Fruit fly (Drosophila melanogaster) whole organism, adult: ENCODE results near the gene CG10516.

Experiments used
- CG14711 ChIP-seq: fragments of 200-800 bp; sonication (Bioruptor generic); optimal IDR thresholded peaks from 2 replicates; lab custom pipeline; 2018; ENCODE audit warnings: missing biosample characterization, mild to moderate bottlenecking, missing genetic modification characterization, moderate library complexity
- CG1620 ChIP-seq: fragments of 200-800 bp; sonication (Bioruptor generic); optimal IDR thresholded peaks from 2 replicates; lab custom pipeline; 2016; ENCODE audit warnings: missing biosample characterization, missing genetic modification characterization
- CG33017 ChIP-seq: fragments of 200-800 bp; sonication (Bioruptor generic); optimal IDR thresholded peaks from 2 replicates; lab custom pipeline; 2018; ENCODE audit warnings: missing biosample characterization, mild to moderate bottlenecking, missing genetic modification characterization, moderate library complexity
- CG5204 ChIP-seq: fragments of 200-800 bp; sonication (Bioruptor generic); optimal IDR thresholded peaks from 2 replicates; lab custom pipeline; 2016; ENCODE audit warnings: missing biosample characterization, missing genetic modification characterization
- CG7101 ChIP-seq: fragments of 200-800 bp; sonication (Bioruptor generic); optimal IDR thresholded peaks from 2 replicates; lab custom pipeline; 2018; ENCODE audit warnings: missing biosample characterization, mild to moderate bottlenecking, missing genetic modification characterization, moderate library complexity
- Mnt ChIP-seq: fragments of 200-800 bp; sonication (Bioruptor generic); optimal IDR thresholded peaks from 2 replicates; lab custom pipeline; 2016; ENCODE audit warnings: missing biosample characterization, mild to moderate bottlenecking, missing genetic modification characterization
- bab1 ChIP-seq: fragments of 200-800 bp; sonication (Bioruptor generic); optimal IDR thresholded peaks from 3 replicates; lab custom pipeline; 2019; ENCODE audit warnings: missing biosample characterization, mild to moderate bottlenecking, missing genetic modification characterization, moderate library complexity
- cic ChIP-seq: fragments of 200-800 bp; sonication (Bioruptor generic); optimal IDR thresholded peaks from 2 replicates; lab custom pipeline; 2017; ENCODE audit warnings: missing biosample characterization, mild to moderate bottlenecking, missing genetic modification characterization, moderate library complexity
- cnc ChIP-seq, 2 experiments: fragments of >200 bp; optimal IDR thresholded peaks; 2 replicates each; lab custom pipeline; 2017
- kay ChIP-seq: fragments of 200-800 bp; sonication (Bioruptor generic); peaks from one replicate; lab custom pipeline; 2016; ENCODE audit warnings: missing biosample characterization, missing genetic modification characterization, borderline replicate concordance
- ovo ChIP-seq: fragments of 200-800 bp; sonication (Bioruptor generic); optimal IDR thresholded peaks from 2 replicates; lab custom pipeline; 2016; ENCODE audit warnings: missing biosample characterization, missing genetic modification characterization
- pad ChIP-seq: fragments of 200-800 bp; sonication (Bioruptor generic); optimal IDR thresholded peaks from 3 replicates; lab custom pipeline; 2017; ENCODE audit warnings: missing biosample characterization, missing genetic modification characterization, mild to moderate bottlenecking, moderate library complexity, missing genetic modification reagents
- toe ChIP-seq: fragments of 200-800 bp; sonication (Bioruptor generic); optimal IDR thresholded peaks from 2 replicates; lab custom pipeline; 2016; ENCODE audit warnings: missing biosample characterization, missing genetic modification characterization

DNA sequence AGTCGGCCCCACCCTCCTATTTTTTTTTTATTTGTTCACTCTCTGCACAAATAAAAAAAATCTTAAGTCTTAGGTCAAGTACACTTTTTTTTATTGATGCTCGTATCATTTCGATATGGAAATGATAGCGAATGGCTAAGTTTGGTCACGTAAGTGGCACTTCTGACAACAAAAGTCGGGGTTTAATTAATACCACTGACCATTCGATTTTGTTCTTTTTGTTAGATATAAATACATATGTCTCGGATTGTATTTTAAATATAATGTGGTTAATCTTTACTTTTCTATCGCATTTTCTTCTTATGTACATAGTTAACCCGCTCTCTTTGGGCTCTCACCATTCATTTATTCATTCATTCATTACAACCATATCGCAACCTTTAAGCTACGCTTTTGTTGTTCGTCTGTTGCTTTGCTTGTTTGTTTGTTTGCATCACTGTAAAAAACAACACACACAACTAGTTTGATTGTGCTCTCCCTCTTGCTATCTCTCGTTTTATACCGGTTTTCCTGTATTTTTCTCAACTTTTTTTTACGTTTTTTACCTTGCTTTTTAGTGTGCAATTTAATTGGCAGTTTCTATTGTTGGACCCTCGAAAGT, 34.2 kb downstream of the CG10516 start:
- TF ChIP-seq CG33017 (tag; lab: Kevin White, UChicago) (peak; percentile 79), toe (GFP tag; lab: Kevin White, UChicago) (no peak), CG7101 (tag; lab: Kevin White, UChicago) (peak; percentile 50), pad (GFP tag; lab: Kevin White, UChicago) (no peak), Mnt (GFP tag; lab: Kevin White, UChicago) (no peak), cic (GFP tag; lab: Kevin White, UChicago) (peak; percentile 55), CG1620 (no peak), bab1 (GFP tag; lab: Kevin White, UChicago) (no peak), kay (GFP tag; lab: Kevin White, UChicago) (peak; percentile 94), CG14711 (tag; lab: Kevin White, UChicago) (no peak), ovo (peak; percentile 41), CG5204 (no peak), cnc (optimal IDR thresholded peaks at IDR 0.05; lab: Kevin White, UChicago) (no peak)
